Worm (Caenorhabditis elegans): ENCODE measurements around the gene F32A11.1.

The F32A11.1 gene

DNA sequence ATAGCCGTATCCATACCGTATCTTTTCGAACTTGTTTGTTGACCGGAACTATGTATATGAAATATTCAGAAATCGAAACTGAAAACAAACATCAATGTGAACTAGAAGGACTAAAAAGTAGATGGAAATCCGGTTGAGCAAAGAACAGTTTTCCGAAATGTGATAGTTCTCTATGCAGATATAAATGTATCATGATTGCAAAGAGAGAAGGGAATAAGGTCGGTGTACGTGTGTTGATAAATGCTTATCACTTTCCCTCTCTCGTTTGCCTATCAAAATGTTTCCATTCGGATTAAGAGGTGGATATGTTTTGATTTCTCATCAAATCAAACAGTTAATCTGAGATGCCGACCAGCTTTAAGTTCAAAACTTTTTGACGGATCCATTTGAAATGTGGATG, 8.9 kb upstream of the F32A11.1 start:
- no peak for TF ChIP-seq ceh-24 (tag; optimal IDR thresholded peaks at IDR 0.05)
- TF ChIP-seq ref-2 (tag; optimal IDR thresholded peaks at IDR 0.05): no peak

ce11 chrII:13149965-13150364, 7.2 kb upstream of the F32A11.1 start:
- TF ChIP-seq lin-11 (tag; optimal IDR thresholded peaks at IDR 0.05) (no peak), hlh-15 (tag; optimal IDR thresholded peaks at IDR 0.05) (no peak), fkh-10 (GFP tag; optimal IDR thresholded peaks at IDR 0.05) (no peak), ceh-48 (tag; optimal IDR thresholded peaks at IDR 0.05) (no peak), sdc-2 (tag; optimal IDR thresholded peaks at IDR 0.05) (no peak), ets-4 (tag; optimal IDR thresholded peaks at IDR 0.05) (no peak), fkh-6 (tag; optimal IDR thresholded peaks at IDR 0.05) (no peak), madf-2 (tag; optimal IDR thresholded peaks at IDR 0.05) (no peak), dve-1 (tag; optimal IDR thresholded peaks at IDR 0.05) (no peak), pha-2 (tag; optimal IDR thresholded peaks at IDR 0.05) (no peak), hlh-30 (tag; optimal IDR thresholded peaks at IDR 0.05; ENCODE audit: insufficient read depth) (no peak), ceh-30 (tag; optimal IDR thresholded peaks at IDR 0.05) (no peak)

- TF ChIP-seq pax-1 (tag; optimal IDR thresholded peaks at IDR 0.05) (no peak), ceh-48 (tag; optimal IDR thresholded peaks at IDR 0.05) (no peak), elt-4 (tag; optimal IDR thresholded peaks at IDR 0.05) (peak; percentile 64)
Measured at ce11 chrII:13152409-13152808, 4.7 kb upstream of the F32A11.1 start.

ce11 chrII:13153299-13153698, 3.8 kb upstream of the F32A11.1 start, which contains the start of gene spe-18:
spe-18 (minus strand) TSS chrII:13153399.
- no peak for TF ChIP-seq pax-1 (tag; optimal IDR thresholded peaks at IDR 0.05)
- TF ChIP-seq fax-1 (tag; optimal IDR thresholded peaks at IDR 0.05): no peak
- no peak for TF ChIP-seq syd-9 (tag; optimal IDR thresholded peaks at IDR 0.05)
- no peak for TF ChIP-seq F13H6.1 (tag; optimal IDR thresholded peaks at IDR 0.05)
- no peak for TF ChIP-seq ceh-22 (tag; optimal IDR thresholded peaks at IDR 0.05)
- TF ChIP-seq zip-5 (tag; optimal IDR thresholded peaks at IDR 0.05): no peak
- no peak for TF ChIP-seq T23F11.4 (GFP tag; optimal IDR thresholded peaks at IDR 0.05)
- no peak for TF ChIP-seq elt-2 (tag; optimal IDR thresholded peaks at IDR 0.05)

DNA sequence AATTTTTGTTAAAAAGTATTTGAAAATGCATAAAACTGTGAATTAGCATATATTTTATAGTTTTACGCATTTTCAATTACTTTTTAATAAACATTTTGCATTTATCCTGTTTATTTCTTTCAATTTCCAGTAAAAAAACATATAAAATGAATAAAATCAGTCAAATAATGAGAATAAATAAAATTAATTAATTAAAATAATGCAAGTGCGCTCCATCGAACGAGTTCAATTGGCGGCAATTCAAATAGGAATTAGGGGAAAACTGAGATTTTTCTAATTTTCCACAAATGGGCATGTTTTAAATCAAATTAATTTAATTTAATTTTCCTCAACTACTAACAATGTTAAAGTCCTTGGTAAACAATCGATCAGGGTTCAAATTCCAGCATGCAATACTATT, 1.1 kb upstream of the F32A11.1 start:
- no peak for TF ChIP-seq hlh-30 (tag; optimal IDR thresholded peaks at IDR 0.05; ENCODE audit: insufficient read depth)
- no peak for TF ChIP-seq pros-1 (tag; optimal IDR thresholded peaks at IDR 0.05)
- TF ChIP-seq pha-2 (tag; optimal IDR thresholded peaks at IDR 0.05): no peak
- TF ChIP-seq K02D7.2 (tag; optimal IDR thresholded peaks at IDR 0.05): no peak
- TF ChIP-seq nhr-232 (tag; optimal IDR thresholded peaks at IDR 0.05): no peak
- no peak for TF ChIP-seq hlh-13 (GFP tag; optimal IDR thresholded peaks at IDR 0.05)

ce11 chrII:13159869-13160268, 2.7 kb downstream of the F32A11.1 start:
- TF ChIP-seq ceh-9 (tag; optimal IDR thresholded peaks at IDR 0.05): no peak
- TF ChIP-seq K02D7.2 (tag; optimal IDR thresholded peaks at IDR 0.05): no peak
- TF ChIP-seq ztf-16 (tag; optimal IDR thresholded peaks at IDR 0.05): no peak
- no peak for TF ChIP-seq mec-3 (tag; optimal IDR thresholded peaks at IDR 0.05; ENCODE audit: borderline replicate concordance)
- no peak for TF ChIP-seq zip-5 (tag; optimal IDR thresholded peaks at IDR 0.05)
- no peak for TF ChIP-seq lim-6 (tag; optimal IDR thresholded peaks at IDR 0.05)
- TF ChIP-seq ceh-2 (tag; optimal IDR thresholded peaks at IDR 0.05): no peak
- TF ChIP-seq fax-1 (tag; optimal IDR thresholded peaks at IDR 0.05): no peak
- TF ChIP-seq che-1 (tag; optimal IDR thresholded peaks at IDR 0.05): no peak
- no peak for TF ChIP-seq dmd-4 (tag; optimal IDR thresholded peaks at IDR 0.05; ENCODE audit: borderline replicate concordance)
- no peak for TF ChIP-seq pag-3 (tag; optimal IDR thresholded peaks at IDR 0.05; ENCODE audit: borderline replicate concordance)
- TF ChIP-seq eyg-1 (tag; optimal IDR thresholded peaks at IDR 0.05): no peak
- TF ChIP-seq unc-86 (tag; optimal IDR thresholded peaks at IDR 0.05): no peak
- no peak for TF ChIP-seq ceh-31 (tag; optimal IDR thresholded peaks at IDR 0.05)
- no peak for TF ChIP-seq nhr-232 (tag; optimal IDR thresholded peaks at IDR 0.05)
- no peak for TF ChIP-seq hlh-13 (GFP tag; optimal IDR thresholded peaks at IDR 0.05)
- no peak for TF ChIP-seq dve-1 (tag; optimal IDR thresholded peaks at IDR 0.05)
